Worm (Caenorhabditis elegans) whole organism, mixed stage, embryonic: Measurements from ENCODE around the gene rga-1.

ENCODE experiments used
- ceh-83 ChIP-seq: fragments of 200-800 bp; sonication (Bioruptor generic); optimal IDR thresholded peaks from 2 replicates; lab custom pipeline; 2018; ENCODE audit warnings: mild to moderate bottlenecking, missing genetic modification characterization, missing compliant biosample characterization
- ces-1 ChIP-seq: fragments of 150-350 bp; optimal IDR thresholded peaks from 2 replicates; lab custom pipeline; 2014; ENCODE audit warnings: missing biosample characterization, missing genetic modification reagents, missing genetic modification characterization
- elt-1 ChIP-seq: sonication (generic microtip); optimal IDR thresholded peaks from 2 replicates; lab custom pipeline; 2017; ENCODE audit warnings: missing genetic modification characterization, mild to moderate bottlenecking, missing compliant biosample characterization, antibody characterized with exemption, moderate library complexity, borderline replicate concordance; ENCODE audit not compliant: insufficient read depth
- elt-3 ChIP-seq: fragments of 150-350 bp; optimal IDR thresholded peaks from 2 replicates; lab custom pipeline; 2014; ENCODE audit warnings: missing biosample characterization, missing genetic modification characterization
- lin-32 ChIP-seq: fragments of 200-800 bp; sonication (Bioruptor generic); optimal IDR thresholded peaks from 2 replicates; lab custom pipeline; 2018; ENCODE audit warnings: mild to moderate bottlenecking, missing genetic modification characterization, missing compliant biosample characterization
- lsy-2 ChIP-seq: fragments of 150-350 bp; optimal IDR thresholded peaks from 2 replicates; lab custom pipeline; 2014; ENCODE audit warnings: missing biosample characterization, missing genetic modification characterization
- nhr-12 ChIP-seq: fragments of 150-350 bp; optimal IDR thresholded peaks from 2 replicates; lab custom pipeline; 2014; ENCODE audit warnings: missing biosample characterization, missing genetic modification characterization
- nhr-28 ChIP-seq: fragments of 150-350 bp; optimal IDR thresholded peaks from 2 replicates; lab custom pipeline; 2014; ENCODE audit warnings: missing biosample characterization, missing genetic modification characterization
- unc-62 ChIP-seq: fragments of 150-350 bp; optimal IDR thresholded peaks from 2 replicates; lab custom pipeline; 2014; ENCODE audit warnings: missing biosample characterization, missing genetic modification reagents, missing genetic modification characterization
- zip-8 ChIP-seq: fragments of 150-350 bp; optimal IDR thresholded peaks from 2 replicates; lab custom pipeline; 2014; ENCODE audit warnings: missing biosample characterization, missing genetic modification characterization
- ztf-11 ChIP-seq: fragments of 150-350 bp; optimal IDR thresholded peaks from 2 replicates; lab custom pipeline; 2014; ENCODE audit warnings: missing biosample characterization, missing genetic modification characterization

ce11 chrII:11501956-11502355 lies 37.3 kb downstream of the rga-1 start:
- TF ChIP-seq nhr-28 (no peak), elt-3 (tag; lab: Kevin White, UChicago) (peak; percentile 93), lsy-2 (no peak), elt-1 (tag; lab: Kevin White, UChicago) (peak; percentile 35), lin-32 (no peak), ztf-11 (tag; lab: Kevin White, UChicago) (no peak), ces-1 (GFP tag; lab: Kevin White, UChicago) (no peak), zip-8 (tag; lab: Kevin White, UChicago) (no peak), unc-62 (GFP tag; lab: Kevin White, UChicago) (no peak), ceh-83 (GFP tag; lab: Kevin White, UChicago) (no peak), nhr-12 (tag; lab: Kevin White, UChicago) (no peak)
